Worm (Caenorhabditis elegans): Measurements from ENCODE around the gene exh-1.

DNA sequence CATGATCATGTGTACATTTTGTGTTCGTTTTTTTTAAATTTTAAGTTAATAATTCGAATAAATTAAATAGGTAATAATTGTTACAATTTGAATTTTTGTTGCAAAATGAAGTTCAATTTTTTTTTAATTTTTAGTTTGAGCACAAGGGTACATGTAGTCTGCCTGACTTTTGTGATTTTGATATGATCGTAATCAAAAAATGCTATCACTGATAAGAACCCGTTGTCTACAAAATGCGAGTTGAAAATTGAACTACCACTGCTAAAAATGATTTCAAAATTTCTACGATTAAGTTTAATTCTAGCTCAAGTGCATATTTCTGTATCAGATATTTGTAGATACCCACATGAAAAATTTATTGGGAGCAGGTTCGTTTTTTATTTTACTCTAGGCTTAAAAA is 38.7 kb upstream of the exh-1 start, which contains the start of gene clec-210:
- TF ChIP-seq skn-1 (tag; optimal IDR thresholded peaks at IDR 0.05) (no peak), efl-1 (optimal IDR thresholded peaks at IDR 0.05) (no peak), efl-1 (GFP tag; optimal IDR thresholded peaks at IDR 0.05 in 1 of 2) (no peak)
